Worm (Caenorhabditis elegans) whole organism, L4 larva: ENCODE measurements around the gene K03H1.7.
A peak's percentile ranks its signal among the peaks of the same experiment; 100 is the strongest.

Experiments used
- D1046.2 ChIP-seq: fragments of 200-800 bp; sonication (Bioruptor generic); IDR thresholded peaks from 2 replicates; pipeline ENCODE4 v1.3.6; 2022; ENCODE audit warnings: missing genetic modification characterization, missing compliant biosample characterization
- F26F4.8 ChIP-seq: fragments of 200-800 bp; sonication (Bioruptor generic); conservative IDR thresholded peaks from 2 replicates; pipeline ENCODE4 v1.3.6; 2022; ENCODE audit warnings: missing genetic modification characterization, missing compliant biosample characterization
- F37D6.2 ChIP-seq: sonication (generic microtip); optimal IDR thresholded peaks from 2 replicates; lab custom pipeline; 2016; ENCODE audit warnings: mild to moderate bottlenecking, missing genetic modification characterization, missing compliant biosample characterization
- T26A8.4 ChIP-seq: fragments of 200-800 bp; sonication (Bioruptor generic); IDR thresholded peaks from 2 replicates; pipeline ENCODE4 v1.3.6; 2022; ENCODE audit warnings: missing genetic modification characterization, missing compliant biosample characterization
- Y48G9A.11 ChIP-seq: fragments of 200-800 bp; sonication (Bioruptor generic); IDR thresholded peaks from 2 replicates; pipeline ENCODE4 v1.3.6; 2022; ENCODE audit warnings: missing genetic modification reagents, missing genetic modification characterization, missing compliant biosample characterization
- ZK337.2 ChIP-seq: fragments of 200-800 bp; sonication (Bioruptor generic); IDR thresholded peaks from 2 replicates; pipeline ENCODE4 v1.3.6; 2022; ENCODE audit warnings: missing genetic modification reagents, missing genetic modification characterization, missing compliant biosample characterization
- aha-1 ChIP-seq: fragments of 150-350 bp; peaks from one replicate; lab custom pipeline; 2014; ENCODE audit warnings: missing biosample characterization, missing genetic modification characterization
- arid-1 ChIP-seq: fragments of 200-800 bp; sonication (Bioruptor generic); conservative IDR thresholded peaks from 2 replicates; pipeline ENCODE4 v1.3.6; 2022; ENCODE audit warnings: missing genetic modification reagents, missing genetic modification characterization, missing compliant biosample characterization
- ceh-28 ChIP-seq: fragments of 150-350 bp; optimal IDR thresholded peaks from 2 replicates; lab custom pipeline; 2014; ENCODE audit warnings: missing biosample characterization, missing genetic modification reagents, missing genetic modification characterization
- ceh-44 ChIP-seq: fragments of 200-800 bp; sonication (Bioruptor generic); IDR thresholded peaks from 2 replicates; pipeline ENCODE4 v1.3.6; 2022; ENCODE audit warnings: missing genetic modification reagents, missing genetic modification characterization, missing compliant biosample characterization
- ceh-82 ChIP-seq: sonication (generic microtip); optimal IDR thresholded peaks from 2 replicates; lab custom pipeline; 2017; ENCODE audit warnings: missing biosample characterization, missing genetic modification characterization
- ctbp-1 ChIP-seq: fragments of 200-800 bp; sonication (Bioruptor generic); IDR thresholded peaks from 2 replicates; pipeline ENCODE4 v1.3.6; 2022; ENCODE audit warnings: missing genetic modification reagents, missing genetic modification characterization, missing compliant biosample characterization
- daf-16 ChIP-seq, 3 experiments: sonication (generic microtip); optimal IDR thresholded peaks; 2 replicates each; lab custom pipeline; 2016 to 2017; ENCODE audit warnings: missing genetic modification characterization in 3 of 3, missing genetic modification reagents in 3 of 3, mild to moderate bottlenecking in 2 of 3, missing compliant biosample characterization in 2 of 3, missing biosample characterization in 1 of 3, moderate library complexity in 1 of 3
- daf-8 ChIP-seq: fragments of 200-800 bp; sonication (Bioruptor generic); IDR thresholded peaks from 2 replicates; pipeline ENCODE4 v1.3.6; 2022; ENCODE audit warnings: missing genetic modification characterization, missing compliant biosample characterization
- dmd-6 ChIP-seq: fragments of 200-800 bp; sonication (Bioruptor generic); IDR thresholded peaks from 2 replicates; pipeline ENCODE4 v1.3.6; 2022; ENCODE audit warnings: missing genetic modification reagents, missing genetic modification characterization, missing compliant biosample characterization
- dmd-8 ChIP-seq: fragments of 200-800 bp; sonication (Bioruptor generic); IDR thresholded peaks from 2 replicates; pipeline ENCODE4 v1.3.6; 2022; ENCODE audit warnings: missing genetic modification characterization, missing compliant biosample characterization
- dpl-1 ChIP-seq: fragments of 150-350 bp; optimal IDR thresholded peaks from 2 replicates; lab custom pipeline; 2014; ENCODE audit warnings: missing biosample characterization, missing genetic modification reagents, missing genetic modification characterization
- dve-1 ChIP-seq: sonication (generic microtip); optimal IDR thresholded peaks from 2 replicates; lab custom pipeline; 2017; ENCODE audit warnings: antibody characterized with exemption, mild to moderate bottlenecking, missing genetic modification characterization, missing compliant biosample characterization; ENCODE audit not compliant: insufficient read depth
- egl-27 ChIP-seq: sonication (generic microtip); optimal IDR thresholded peaks from 3 replicates; lab custom pipeline; 2017; ENCODE audit warnings: missing biosample characterization, missing genetic modification reagents, missing genetic modification characterization
- egl-43 ChIP-seq: fragments of 200-800 bp; sonication (Bioruptor generic); IDR thresholded peaks from 2 replicates; pipeline ENCODE4 v1.3.6; 2022; ENCODE audit warnings: missing genetic modification reagents, missing genetic modification characterization, missing compliant biosample characterization
- lsy-2 ChIP-seq, 2 experiments: fragments of 150-350 bp in 1 of 2; sonication (generic microtip) in 1 of 2; optimal IDR thresholded peaks; 2 replicates each; lab custom pipeline; 2014 to 2017; ENCODE audit warnings: missing biosample characterization in 2 of 2, missing genetic modification characterization in 2 of 2
- mes-2 ChIP-seq: sonication (generic microtip); optimal IDR thresholded peaks from 2 replicates; lab custom pipeline; 2016; ENCODE audit warnings: missing genotype, mild to moderate bottlenecking, missing genetic modification characterization, missing compliant biosample characterization; ENCODE audit not compliant: poor library complexity, severe bottlenecking
- mxl-3 ChIP-seq: fragments of 200-800 bp; sonication (Bioruptor generic); optimal IDR thresholded peaks from 2 replicates; lab custom pipeline; 2018; ENCODE audit warnings: mild to moderate bottlenecking, missing genetic modification characterization, missing compliant biosample characterization
- nhr-10 ChIP-seq: fragments of 150-350 bp; optimal IDR thresholded peaks from 2 replicates; lab custom pipeline; 2014; ENCODE audit warnings: missing biosample characterization, missing genetic modification characterization
- nhr-11 ChIP-seq: fragments of 150-350 bp; optimal IDR thresholded peaks from 2 replicates; lab custom pipeline; 2014; ENCODE audit warnings: missing biosample characterization, missing genetic modification characterization
- nhr-237 ChIP-seq: sonication (generic microtip); optimal IDR thresholded peaks from 2 replicates; lab custom pipeline; 2017; ENCODE audit warnings: missing biosample characterization, missing genetic modification characterization
- nhr-28 ChIP-seq: fragments of 150-350 bp; optimal IDR thresholded peaks from 2 replicates; lab custom pipeline; 2014; ENCODE audit warnings: missing biosample characterization, missing genetic modification characterization
- nhr-42 ChIP-seq: fragments of 200-800 bp; sonication (Bioruptor generic); IDR thresholded peaks from 2 replicates; pipeline ENCODE4 v1.3.6; 2022; ENCODE audit warnings: missing genetic modification characterization, missing compliant biosample characterization
- nhr-77 ChIP-seq: fragments of 150-350 bp; optimal IDR thresholded peaks from 2 replicates; lab custom pipeline; 2014; ENCODE audit warnings: missing biosample characterization, missing genetic modification characterization
- php-3 ChIP-seq: fragments of 200-800 bp; sonication (Bioruptor generic); IDR thresholded peaks from 2 replicates; pipeline ENCODE4 v1.3.6; 2022; ENCODE audit warnings: missing genetic modification reagents, missing genetic modification characterization, missing compliant biosample characterization
- set-16 ChIP-seq: fragments of 200-800 bp; sonication (Bioruptor generic); IDR thresholded peaks from 2 replicates; pipeline ENCODE4 v1.3.6; 2022; ENCODE audit warnings: missing genetic modification reagents, missing genetic modification characterization, missing compliant biosample characterization
- skn-1 ChIP-seq: fragments of 150-350 bp; optimal IDR thresholded peaks from 2 replicates; lab custom pipeline; 2014; ENCODE audit warnings: missing biosample characterization, missing genetic modification characterization
- snpc-4 ChIP-seq: fragments of 150-350 bp; optimal IDR thresholded peaks from 2 replicates; lab custom pipeline; 2014; ENCODE audit warnings: missing biosample characterization, missing genetic modification characterization
- spr-1 ChIP-seq: sonication (generic microtip); optimal IDR thresholded peaks from 2 replicates; lab custom pipeline; 2016; ENCODE audit warnings: mild to moderate bottlenecking, missing genetic modification characterization, missing compliant biosample characterization
- unc-62 ChIP-seq, 3 experiments: fragments of 150-350 bp in 1 of 3; sonication (generic microtip); optimal IDR thresholded peaks in 2 of 3; peaks in 1 of 3; 1 replicate in 1 of 3; 2 replicates in 2 of 3; lab custom pipeline; 2014 to 2017; ENCODE audit warnings: missing biosample characterization in 3 of 3, missing genetic modification characterization in 3 of 3, missing genetic modification reagents in 3 of 3, missing genotype in 1 of 3
- zfp-2 ChIP-seq: sonication (generic microtip); optimal IDR thresholded peaks from 2 replicates; lab custom pipeline; 2016; ENCODE audit warnings: mild to moderate bottlenecking, missing genetic modification characterization, missing compliant biosample characterization

Gene K03H1.7

DNA sequence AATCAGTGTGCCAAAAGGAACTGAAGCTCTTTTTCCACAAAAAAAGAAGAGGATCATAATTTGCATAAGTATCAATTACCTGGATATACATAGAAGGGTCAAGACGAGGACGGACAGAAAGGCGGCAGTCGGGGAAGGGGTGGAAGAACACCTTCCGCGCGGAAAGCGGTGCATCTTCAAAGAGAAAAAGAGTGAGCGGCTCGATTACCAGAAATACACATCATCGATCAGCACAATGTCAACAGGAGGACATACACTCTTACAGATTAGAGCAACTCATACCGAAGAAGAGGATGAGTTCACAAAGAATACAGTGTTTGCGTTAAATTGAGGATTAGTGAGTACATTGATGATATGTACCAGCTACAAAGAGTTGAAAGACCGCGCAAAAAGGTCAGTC, 22.2 kb downstream of the K03H1.7 start:
- peak; percentile 90 for TF ChIP-seq aha-1 (tag; lab: Kevin White, UChicago)
- TF ChIP-seq egl-43: no peak

DNA sequence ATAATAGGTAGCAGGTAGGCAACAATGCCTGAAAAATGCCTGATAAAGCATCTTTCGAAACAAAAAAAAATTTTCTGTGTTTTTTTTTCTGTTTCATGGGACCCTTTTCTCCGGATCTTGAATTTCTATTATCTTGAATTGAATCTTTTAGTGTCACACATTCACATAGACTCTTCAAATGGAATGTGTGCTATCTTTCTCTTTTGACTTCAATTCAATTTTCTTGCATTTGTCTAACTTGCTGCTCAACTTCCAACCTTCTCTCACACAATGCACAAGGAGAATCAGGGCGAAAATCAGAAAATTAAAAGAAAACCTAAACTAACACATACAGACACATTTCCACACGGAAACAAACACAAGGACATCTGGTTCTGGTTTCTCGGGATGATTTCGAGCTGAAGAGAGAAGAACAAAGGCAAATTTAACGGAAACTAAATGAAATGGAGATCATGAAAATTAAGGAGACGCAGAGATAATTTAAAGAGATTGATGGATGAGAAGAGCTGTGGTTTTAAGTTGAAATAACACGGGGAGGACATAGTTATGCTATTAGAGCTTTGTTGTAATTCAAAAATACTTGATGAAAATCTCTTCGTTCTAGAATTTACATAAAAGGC, 25.1 kb downstream of the K03H1.7 start:
- no peak for TF ChIP-seq set-16 (GFP tag; lab: Robert Waterston, UW)

DNA sequence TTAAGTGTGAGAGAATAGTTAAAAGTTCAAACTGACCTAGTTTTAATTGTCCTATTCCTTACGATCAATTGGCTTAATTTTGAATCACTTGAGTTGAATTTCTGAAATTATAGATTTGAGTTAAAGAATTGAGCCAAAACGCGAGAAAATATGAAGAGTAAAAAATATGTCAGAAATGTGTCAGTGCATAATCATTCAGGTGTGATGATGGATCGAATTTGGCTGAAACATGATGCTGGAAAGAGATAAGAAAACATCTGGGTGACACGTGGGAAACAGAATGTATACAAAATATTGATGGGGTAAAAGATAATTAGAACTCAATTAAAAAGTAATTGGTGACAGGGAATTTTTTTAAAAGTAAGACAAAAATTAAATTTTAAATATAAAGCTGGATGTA, 26.6 kb downstream of the K03H1.7 start, which contains the start of gene R10E12.2:
Gene R10E12.2 (minus strand): TSS at position 101 of the 400 bp plus-strand sequence.
- TF ChIP-seq zfp-2 (tag; lab: Kevin White, UChicago) (no peak), mes-2 (no peak), egl-27 (no peak), daf-8 (GFP tag; lab: Robert Waterston, UW) (no peak), dpl-1 (no peak), ceh-44 (no peak), ceh-82 (tag; lab: Kevin White, UChicago) (no peak), mxl-3 (GFP tag; lab: Kevin White, UChicago) (no peak)

DNA sequence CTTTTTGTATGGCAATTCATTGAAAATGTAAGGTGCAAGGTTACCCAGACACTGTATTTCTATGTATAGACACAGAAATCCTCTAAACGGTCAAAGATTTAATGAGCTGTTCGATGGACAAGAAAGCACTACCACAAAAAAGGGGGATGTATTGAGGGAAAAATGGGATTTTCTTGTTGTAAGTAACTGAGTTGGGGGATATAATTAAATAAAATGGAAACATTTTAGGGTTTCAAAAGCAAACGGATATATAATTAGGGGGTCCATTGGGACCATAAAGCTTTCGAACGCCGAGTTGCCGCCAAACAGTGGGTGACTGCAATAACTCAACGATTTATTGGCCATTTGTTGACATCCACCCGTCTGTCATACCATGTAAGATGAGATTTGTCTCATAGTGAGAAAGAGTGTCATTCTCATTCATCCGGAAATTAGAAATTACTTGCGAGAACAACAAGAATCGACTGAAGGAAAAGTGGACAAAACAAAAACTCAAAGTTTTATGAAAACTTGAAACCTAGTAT, 35.0 kb downstream of the K03H1.7 start:
- TF ChIP-seq aha-1 (tag; lab: Kevin White, UChicago) (peak; percentile 66), ctbp-1 (GFP tag; lab: Robert Waterston, UW) (no peak), php-3 (GFP tag; lab: Robert Waterston, UW) (no peak), unc-62 (GFP tag; optimal IDR thresholded peaks at IDR 0.05 in 1 of 2; lab: Kevin White, UChicago) (peak in 1 of 2 experiments; percentile 58), unc-62 (tag; optimal IDR thresholded peaks at IDR 0.05; lab: Kevin White, UChicago) (no peak)

DNA sequence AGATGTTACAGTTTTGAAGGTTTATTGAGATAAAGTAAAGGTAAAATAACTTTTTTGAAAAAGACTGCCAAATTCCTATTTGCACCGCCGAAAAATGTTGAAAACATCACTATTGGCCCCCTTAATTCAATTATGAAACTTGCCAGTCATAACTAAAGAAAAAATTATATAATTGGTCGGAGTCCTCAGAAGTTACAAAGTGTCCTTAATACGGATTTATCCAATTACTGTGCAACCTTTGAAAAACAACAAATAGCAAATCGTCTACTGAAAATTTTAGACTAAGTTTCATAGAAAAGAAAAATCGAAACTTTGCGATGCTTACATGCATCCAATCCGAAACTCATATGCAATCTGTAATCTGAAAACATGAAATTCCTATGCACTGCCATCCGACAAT, 37.4 kb downstream of the K03H1.7 start:
- no peak for TF ChIP-seq lsy-2 (tag; optimal IDR thresholded peaks at IDR 0.05; lab: Kevin White, UChicago)
- peak; percentile 65 for TF ChIP-seq aha-1 (tag; lab: Kevin White, UChicago)
- no peak for TF ChIP-seq daf-8 (GFP tag; lab: Robert Waterston, UW)

DNA sequence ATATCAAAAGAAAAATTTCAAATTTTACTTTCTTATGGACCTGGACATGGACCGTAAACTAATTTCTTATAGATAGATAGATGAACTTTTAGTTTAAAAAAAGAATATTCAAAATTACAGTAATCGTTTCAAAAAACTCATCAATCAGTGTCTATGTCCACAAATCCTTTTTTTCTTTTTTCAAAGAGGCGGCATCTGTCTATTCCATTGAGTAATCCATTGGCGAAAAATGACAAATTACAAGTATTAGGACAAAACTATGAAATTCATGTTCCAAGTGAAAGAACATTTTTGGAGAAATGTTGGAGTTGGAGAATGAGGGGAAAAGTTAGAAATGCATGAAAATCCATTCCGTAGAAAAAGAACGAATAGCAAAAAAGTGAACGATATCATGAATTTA, 38.3 kb downstream of the K03H1.7 start:
- no peak for TF ChIP-seq snpc-4 (tag; lab: Kevin White, UChicago)
- no peak for TF ChIP-seq nhr-28
- TF ChIP-seq F37D6.2: no peak
- no peak for TF ChIP-seq dmd-8 (GFP tag; lab: Robert Waterston, UW)
- no peak for TF ChIP-seq dve-1 (tag; lab: Kevin White, UChicago)

DNA sequence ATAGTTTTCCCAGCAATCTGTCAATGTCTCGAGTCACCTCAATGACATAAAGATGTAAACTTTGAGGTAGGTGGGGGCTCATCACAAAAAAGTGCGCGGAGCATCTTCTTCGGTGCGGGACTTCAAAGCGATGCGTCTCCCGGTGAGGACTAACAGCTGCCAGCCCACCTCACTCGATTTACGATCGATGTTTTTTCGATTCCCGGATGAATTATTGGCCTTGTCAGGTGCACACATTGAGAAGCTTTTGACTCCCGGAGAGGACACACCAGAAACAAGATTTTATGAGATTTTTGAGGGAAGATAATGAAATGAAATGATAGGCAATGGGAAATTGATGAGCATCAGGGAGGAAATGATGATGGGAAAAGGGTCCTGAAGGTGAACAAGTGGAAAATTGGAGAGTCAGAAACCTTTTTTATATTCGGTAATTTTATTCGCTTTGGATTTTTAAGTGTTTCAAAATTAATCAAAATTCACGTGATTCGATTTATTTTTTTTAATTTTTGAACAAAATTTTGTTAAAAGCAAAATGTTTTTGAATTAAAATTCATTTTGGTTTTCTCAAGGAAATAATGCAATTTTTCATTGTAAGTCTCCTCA, 39.7 kb downstream of the K03H1.7 start, which contains the start of gene C05B5.12:
Gene C05B5.12 (plus strand): TSS at position 553 of the 603 bp plus-strand sequence.
- TF ChIP-seq F26F4.8: no peak
- peak; percentile 61 for TF ChIP-seq aha-1 (tag; lab: Kevin White, UChicago)
- TF ChIP-seq, all 104 proteins: peak for 1

DNA sequence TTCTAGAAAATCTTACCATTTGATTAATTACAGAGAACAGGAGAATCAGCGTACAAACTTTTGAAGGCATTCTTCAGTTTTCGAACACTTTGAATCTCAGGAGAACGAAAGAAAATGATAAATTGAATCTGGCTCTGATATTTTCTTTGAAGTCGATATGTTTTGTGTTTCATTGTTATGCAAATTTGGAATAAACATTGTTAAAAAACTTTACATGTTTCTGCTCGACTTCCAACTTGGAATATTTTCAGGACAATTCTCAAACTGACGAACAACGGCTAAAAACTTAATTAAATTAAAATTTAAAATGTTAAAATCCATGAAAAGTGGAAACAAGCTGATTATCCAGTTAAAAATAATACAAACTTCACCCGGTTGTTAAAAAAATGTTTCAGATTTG, 41.1 kb downstream of the K03H1.7 start, which contains the start of gene C05B5.1:
Gene C05B5.1 (minus strand): TSS at position 101 of the 400 bp plus-strand sequence.
- TF ChIP-seq nhr-10 (tag; lab: Kevin White, UChicago): no peak
- TF ChIP-seq daf-16 (GFP tag; optimal IDR thresholded peaks at IDR 0.05; lab: Kevin White, UChicago): no peak
- no peak for TF ChIP-seq daf-16 (tag; optimal IDR thresholded peaks at IDR 0.05; lab: Kevin White, UChicago)
- TF ChIP-seq ceh-28: no peak
- no peak for TF ChIP-seq arid-1 (GFP tag; lab: Robert Waterston, UW)
- TF ChIP-seq aha-1 (tag; lab: Kevin White, UChicago): no peak
- TF ChIP-seq Y48G9A.11: no peak
- no peak for TF ChIP-seq skn-1 (tag; lab: Kevin White, UChicago)
- TF ChIP-seq spr-1 (tag; lab: Kevin White, UChicago): no peak
- TF ChIP-seq T26A8.4 (GFP tag; lab: Robert Waterston, UW): no peak
- TF ChIP-seq ceh-82 (tag; lab: Kevin White, UChicago): no peak
- no peak for TF ChIP-seq ZK337.2 (GFP tag; lab: Robert Waterston, UW)
- TF ChIP-seq dmd-6 (GFP tag; lab: Robert Waterston, UW): no peak
- TF ChIP-seq nhr-237 (tag; lab: Kevin White, UChicago): no peak
- TF ChIP-seq nhr-11 (tag; lab: Kevin White, UChicago): no peak
- no peak for TF ChIP-seq nhr-28
- TF ChIP-seq nhr-42 (GFP tag; lab: Robert Waterston, UW): no peak
- no peak for TF ChIP-seq D1046.2
- no peak for TF ChIP-seq nhr-77 (tag; lab: Kevin White, UChicago)
- no peak for TF ChIP-seq dve-1 (tag; lab: Kevin White, UChicago)
